Fruit fly (Drosophila melanogaster): ENCODE results near the gene Saf6.
A peak's percentile ranks its signal among the peaks of the same experiment; 100 is the strongest.

Saf6 gene

dm6 chr2L:819315-820032 lies 3.7 kb upstream of the Saf6 start, which contains the start of the genes PGAP2 and Clp (continued):
- TF ChIP-seq corto (GFP tag; optimal IDR thresholded peaks at IDR 0.05) (no peak), tll (GFP tag; optimal IDR thresholded peaks at IDR 0.05) (no peak), CG34376 (GFP tag; optimal IDR thresholded peaks at IDR 0.05) (no peak), CG32767 (GFP tag; IDR thresholded peaks at IDR 0.05) (peak; percentile 71; the same call in 1 of the 2 replicates), lab (GFP tag; optimal IDR thresholded peaks at IDR 0.05) (no peak), CG1832 (GFP tag; optimal IDR thresholded peaks at IDR 0.05) (no peak), CG17568 (GFP tag; optimal IDR thresholded peaks at IDR 0.05) (no peak), CG16813 (GFP tag; IDR thresholded peaks at IDR 0.05; ENCODE audit: partially characterized antibody) (peak; percentile 54), ci (GFP tag; IDR thresholded peaks at IDR 0.05) (peak; percentile 69; the same call in 2 of the 3 replicates), CG8089 (GFP tag; optimal IDR thresholded peaks at IDR 0.05) (no peak), inv (GFP tag; IDR thresholded peaks at IDR 0.05; ENCODE audit: partially characterized antibody) (no peak), aop (GFP tag; IDR thresholded peaks at IDR 0.05) (no peak), PHDP (tag; optimal IDR thresholded peaks at IDR 0.05) (peak; percentile 67), da (GFP tag; optimal IDR thresholded peaks at IDR 0.05) (no peak), CG3838 (GFP tag; optimal IDR thresholded peaks at IDR 0.05) (no peak), Hsf (GFP tag; optimal IDR thresholded peaks at IDR 0.05) (peak; percentile 72), sim (GFP tag; IDR thresholded peaks at IDR 0.05) (no peak), exex (tag; optimal IDR thresholded peaks at IDR 0.05) (peak; percentile 53), Bteb2 (GFP tag; optimal IDR thresholded peaks at IDR 0.05) (peak; percentile 46), CG4424 (GFP tag; optimal IDR thresholded peaks at IDR 0.05) (peak; percentile 79), Hmx (GFP tag; optimal IDR thresholded peaks at IDR 0.05) (no peak), Atf-2 (GFP tag; optimal IDR thresholded peaks at IDR 0.05) (peak; percentile 30), zfh2 (GFP tag; optimal IDR thresholded peaks at IDR 0.05) (peak; percentile 56), hkb (optimal IDR thresholded peaks at IDR 0.05) (no peak), hkb (GFP tag; IDR thresholded peaks at IDR 0.05) (peak; percentile 58; the same call in 1 of the 2 replicates), Nf-YC (tag; optimal IDR thresholded peaks at IDR 0.05) (peak; percentile 64), chn (GFP tag; optimal IDR thresholded peaks at IDR 0.05) (peak; percentile 51), mld (GFP tag; IDR thresholded peaks at IDR 0.05; ENCODE audit: partially characterized antibody) (no peak), unpg (GFP tag; optimal IDR thresholded peaks at IDR 0.05) (peak; percentile 69), ind (GFP tag; optimal IDR thresholded peaks at IDR 0.05) (peak; percentile 79), E2f2 (GFP tag; IDR thresholded peaks at IDR 0.05) (peak; percentile 32; the same call in 1 of the 2 replicates), ems (GFP tag; optimal IDR thresholded peaks at IDR 0.05) (peak; percentile 41), CG14050 (GFP tag; IDR thresholded peaks at IDR 0.05) (peak; percentile 53; the same call in 2 of the 3 replicates), Lhr (GFP tag; optimal IDR thresholded peaks at IDR 0.05) (peak; percentile 52), CG11456 (GFP tag; IDR thresholded peaks at IDR 0.05) (peak; percentile 73; the same call in 2 of the 3 replicates), zf30C (GFP tag; optimal IDR thresholded peaks at IDR 0.05) (no peak), dimm (GFP tag; IDR thresholded peaks at IDR 0.05) (peak; percentile 44; the same call in 1 of the 2 replicates), CG4707 (GFP tag; optimal IDR thresholded peaks at IDR 0.05) (no peak), Atf3 (GFP tag; optimal IDR thresholded peaks at IDR 0.05) (no peak), Opbp (GFP tag; IDR thresholded peaks at IDR 0.05; ENCODE audit: partially characterized antibody) (no peak), prd (optimal IDR thresholded peaks at IDR 0.05) (no peak), prd (GFP tag; IDR thresholded peaks at IDR 0.05) (peak; percentile 85), CG18011 (GFP tag; optimal IDR thresholded peaks at IDR 0.05) (peak; percentile 9), CG17829 (tag; optimal IDR thresholded peaks at IDR 0.05) (peak; percentile 68), sima (GFP tag; optimal IDR thresholded peaks at IDR 0.05) (no peak), luna (GFP tag; optimal IDR thresholded peaks at IDR 0.05) (no peak), Kr (GFP tag; optimal IDR thresholded peaks at IDR 0.05) (no peak), CG32532 (GFP tag; IDR thresholded peaks at IDR 0.05) (peak; percentile 79), CG11560 (tag; IDR thresholded peaks at IDR 0.05) (no peak), CG2116 (GFP tag; optimal IDR thresholded peaks at IDR 0.05) (peak; percentile 72)
